Worm (Caenorhabditis elegans) whole organism, late embryonic: ENCODE data around the gene pst-1.
A peak's percentile ranks its signal among the peaks of the same experiment; 100 is the strongest.

Experiments
- C08G9.2 ChIP-seq: sonication (generic microtip); optimal IDR thresholded peaks from 2 replicates; lab custom pipeline; 2016; ENCODE audit warnings: mild to moderate bottlenecking, missing genetic modification characterization, moderate library complexity, missing compliant biosample characterization
- C38D4.7 ChIP-seq: fragments of 200-800 bp; sonication (Bioruptor generic); optimal IDR thresholded peaks from 2 replicates; lab custom pipeline; 2018; ENCODE audit warnings: mild to moderate bottlenecking, missing genetic modification characterization, moderate library complexity, missing compliant biosample characterization
- F13H6.1 ChIP-seq: sonication (generic microtip); optimal IDR thresholded peaks from 2 replicates; lab custom pipeline; 2016; ENCODE audit warnings: missing genetic modification characterization, missing compliant biosample characterization
- K02D7.2 ChIP-seq: sonication (generic microtip); optimal IDR thresholded peaks from 2 replicates; lab custom pipeline; 2017; ENCODE audit warnings: mild to moderate bottlenecking, missing genetic modification characterization, missing compliant biosample characterization
- Y22D7AL.16 ChIP-seq: sonication (generic microtip); optimal IDR thresholded peaks from 2 replicates; lab custom pipeline; 2016; ENCODE audit warnings: missing genetic modification characterization, missing compliant biosample characterization
- ahr-1 ChIP-seq: sonication (generic microtip); optimal IDR thresholded peaks from 2 replicates; lab custom pipeline; 2016; ENCODE audit warnings: missing genetic modification characterization, missing compliant biosample characterization
- ama-1 ChIP-seq: fragments of 150-350 bp; optimal IDR thresholded peaks from 2 replicates; lab custom pipeline; 2014
- ceh-14 ChIP-seq: sonication (generic microtip); optimal IDR thresholded peaks from 2 replicates; lab custom pipeline; 2016; ENCODE audit warnings: missing genotype, missing genetic modification characterization, missing compliant biosample characterization
- ceh-18 ChIP-seq: sonication (generic microtip); optimal IDR thresholded peaks from 2 replicates; lab custom pipeline; 2016; ENCODE audit warnings: missing genetic modification characterization, missing compliant biosample characterization
- ceh-19 ChIP-seq: fragments of 200-800 bp; sonication (Bioruptor generic); optimal IDR thresholded peaks from 2 replicates; lab custom pipeline; 2018; ENCODE audit warnings: mild to moderate bottlenecking, missing genetic modification characterization, missing compliant biosample characterization
- ceh-2 ChIP-seq: sonication (generic microtip); optimal IDR thresholded peaks from 2 replicates; lab custom pipeline; 2016; ENCODE audit warnings: missing genotype, missing genetic modification characterization, missing compliant biosample characterization
- ceh-22 ChIP-seq: sonication (generic microtip); optimal IDR thresholded peaks from 2 replicates; lab custom pipeline; 2017; ENCODE audit warnings: missing biosample characterization, missing genetic modification characterization
- ceh-31 ChIP-seq: sonication (generic microtip); optimal IDR thresholded peaks from 2 replicates; lab custom pipeline; 2016; ENCODE audit warnings: missing genetic modification characterization, missing compliant biosample characterization
- ceh-34 ChIP-seq: sonication (generic microtip); optimal IDR thresholded peaks from 2 replicates; lab custom pipeline; 2016; ENCODE audit warnings: mild to moderate bottlenecking, missing genetic modification characterization, missing compliant biosample characterization
- ceh-48 ChIP-seq: sonication (generic microtip); optimal IDR thresholded peaks from 2 replicates; lab custom pipeline; 2016; ENCODE audit warnings: missing genetic modification characterization, inconsistent platforms, missing compliant biosample characterization
- ceh-6 ChIP-seq: fragments of 200-800 bp; sonication (Bioruptor generic); optimal IDR thresholded peaks from 2 replicates; lab custom pipeline; 2018; ENCODE audit warnings: mild to moderate bottlenecking, missing genetic modification characterization, missing compliant biosample characterization
- ceh-9 ChIP-seq: sonication (generic microtip); optimal IDR thresholded peaks from 2 replicates; lab custom pipeline; 2016; ENCODE audit warnings: mild to moderate bottlenecking, missing genetic modification characterization, inconsistent platforms, missing compliant biosample characterization
- dmd-4 ChIP-seq: sonication (generic microtip); optimal IDR thresholded peaks from 2 replicates; lab custom pipeline; 2016; ENCODE audit warnings: borderline replicate concordance, missing genetic modification characterization, missing compliant biosample characterization
- dve-1 ChIP-seq: sonication (generic microtip); optimal IDR thresholded peaks from 2 replicates; lab custom pipeline; 2017; ENCODE audit warnings: antibody characterized with exemption, mild to moderate bottlenecking, missing genetic modification characterization, missing compliant biosample characterization
- elt-2 ChIP-seq: sonication (generic microtip); optimal IDR thresholded peaks from 2 replicates; lab custom pipeline; 2016; ENCODE audit warnings: missing genetic modification reagents, missing genetic modification characterization, missing compliant biosample characterization
- fkh-6 ChIP-seq: sonication (generic microtip); optimal IDR thresholded peaks from 2 replicates; lab custom pipeline; 2016; ENCODE audit warnings: missing genetic modification characterization, missing compliant biosample characterization
- gmeb-2 ChIP-seq: sonication (generic microtip); optimal IDR thresholded peaks from 2 replicates; lab custom pipeline; 2016; ENCODE audit warnings: missing genetic modification characterization, inconsistent platforms, missing compliant biosample characterization
- hlh-13 ChIP-seq: fragments of 200-800 bp; sonication (Bioruptor generic); optimal IDR thresholded peaks from 2 replicates; lab custom pipeline; 2018; ENCODE audit warnings: mild to moderate bottlenecking, missing genetic modification characterization, missing compliant biosample characterization
- hlh-30 ChIP-seq: sonication (generic microtip); optimal IDR thresholded peaks from 2 replicates; lab custom pipeline; 2017; ENCODE audit warnings: antibody characterized with exemption, missing genetic modification characterization, missing compliant biosample characterization; ENCODE audit not compliant: insufficient read depth
- hlh-6 ChIP-seq: sonication (generic microtip); optimal IDR thresholded peaks from 2 replicates; lab custom pipeline; 2016; ENCODE audit warnings: missing genotype, missing genetic modification characterization, missing compliant biosample characterization
- hlh-8 ChIP-seq: sonication (generic microtip); optimal IDR thresholded peaks from 2 replicates; lab custom pipeline; 2016; ENCODE audit warnings: missing genotype, missing genetic modification characterization, missing compliant biosample characterization
- lim-6 ChIP-seq: sonication (generic microtip); optimal IDR thresholded peaks from 2 replicates; lab custom pipeline; 2016; ENCODE audit warnings: missing genetic modification characterization, missing compliant biosample characterization
- lin-11 ChIP-seq: fragments of 200-800 bp; sonication (Bioruptor generic); optimal IDR thresholded peaks from 2 replicates; lab custom pipeline; 2018; ENCODE audit warnings: mild to moderate bottlenecking, missing genetic modification characterization, missing compliant biosample characterization
- madf-2 ChIP-seq: sonication (generic microtip); optimal IDR thresholded peaks from 2 replicates; lab custom pipeline; 2017; ENCODE audit warnings: missing genetic modification characterization, missing compliant biosample characterization
- nfya-1 ChIP-seq: sonication (generic microtip); optimal IDR thresholded peaks from 2 replicates; lab custom pipeline; 2017; ENCODE audit warnings: missing genetic modification characterization, mild to moderate bottlenecking, missing compliant biosample characterization, antibody characterized with exemption, moderate library complexity
- pag-3 ChIP-seq: sonication (generic microtip); optimal IDR thresholded peaks from 2 replicates; lab custom pipeline; 2016; ENCODE audit warnings: missing compliant biosample characterization, missing genetic modification characterization, borderline replicate concordance
- pax-1 ChIP-seq: fragments of 150-350 bp; optimal IDR thresholded peaks from 2 replicates; lab custom pipeline; 2014; ENCODE audit warnings: missing biosample characterization, missing genetic modification characterization
- pha-2 ChIP-seq: sonication (generic microtip); optimal IDR thresholded peaks from 2 replicates; lab custom pipeline; 2017; ENCODE audit warnings: mild to moderate bottlenecking, missing genetic modification characterization, missing compliant biosample characterization
- pqm-1 ChIP-seq: sonication (generic microtip); optimal IDR thresholded peaks from 2 replicates; lab custom pipeline; 2016; ENCODE audit warnings: missing genetic modification characterization, missing compliant biosample characterization
- pros-1 ChIP-seq: fragments of 150-350 bp; optimal IDR thresholded peaks from 2 replicates; lab custom pipeline; 2014; ENCODE audit warnings: missing biosample characterization, missing genetic modification reagents, missing genetic modification characterization
- ref-2 ChIP-seq: sonication (generic microtip); optimal IDR thresholded peaks from 2 replicates; lab custom pipeline; 2016; ENCODE audit warnings: missing genetic modification characterization, missing compliant biosample characterization
- rnt-1 ChIP-seq: sonication (generic microtip); optimal IDR thresholded peaks from 2 replicates; lab custom pipeline; 2016; ENCODE audit warnings: missing genetic modification characterization, missing compliant biosample characterization
- sox-2 ChIP-seq: fragments of 200-800 bp; sonication (Bioruptor generic); IDR thresholded peaks from 2 replicates; pipeline ENCODE4 v1.3.6; 2022; ENCODE audit warnings: missing genetic modification reagents, missing genetic modification characterization, missing compliant biosample characterization
- sox-4 ChIP-seq: sonication (generic microtip); optimal IDR thresholded peaks from 2 replicates; lab custom pipeline; 2017; ENCODE audit warnings: mild to moderate bottlenecking, missing genetic modification characterization, inconsistent platforms, missing compliant biosample characterization
- syd-9 ChIP-seq: sonication (generic microtip); optimal IDR thresholded peaks from 2 replicates; lab custom pipeline; 2016; ENCODE audit warnings: mild to moderate bottlenecking, missing genetic modification characterization, moderate library complexity, missing compliant biosample characterization
- tbx-2 ChIP-seq: sonication (generic microtip); optimal IDR thresholded peaks from 2 replicates; lab custom pipeline; 2016; ENCODE audit warnings: missing genetic modification characterization, missing compliant biosample characterization
- unc-3 ChIP-seq, 2 experiments: fragments of 200-800 bp in 1 of 2; sonication (Bioruptor generic) in 1 of 2; sonication (generic microtip) in 1 of 2; conservative IDR thresholded peaks in 1 of 2; optimal IDR thresholded peaks in 1 of 2; 2 replicates each; pipeline versions ENCODE4 v1.3.6 to Lab custom; 2016 to 2022; ENCODE audit warnings: missing compliant biosample characterization in 2 of 2, missing genetic modification characterization in 2 of 2, missing genetic modification reagents in 1 of 2
- unc-42 ChIP-seq: sonication (generic microtip); optimal IDR thresholded peaks from 2 replicates; lab custom pipeline; 2016; ENCODE audit warnings: missing genotype, missing genetic modification characterization, missing compliant biosample characterization
- unc-55 ChIP-seq: sonication (generic microtip); optimal IDR thresholded peaks from 2 replicates; lab custom pipeline; 2017; ENCODE audit warnings: missing biosample characterization, missing genetic modification reagents, missing genetic modification characterization
- unc-86 ChIP-seq: sonication (generic microtip); optimal IDR thresholded peaks from 2 replicates; lab custom pipeline; 2016; ENCODE audit warnings: missing genetic modification characterization, missing compliant biosample characterization
- ztf-16 ChIP-seq: sonication (generic microtip); optimal IDR thresholded peaks from 2 replicates; lab custom pipeline; 2017; ENCODE audit warnings: missing genetic modification characterization, missing compliant biosample characterization

The pst-1 gene

DNA sequence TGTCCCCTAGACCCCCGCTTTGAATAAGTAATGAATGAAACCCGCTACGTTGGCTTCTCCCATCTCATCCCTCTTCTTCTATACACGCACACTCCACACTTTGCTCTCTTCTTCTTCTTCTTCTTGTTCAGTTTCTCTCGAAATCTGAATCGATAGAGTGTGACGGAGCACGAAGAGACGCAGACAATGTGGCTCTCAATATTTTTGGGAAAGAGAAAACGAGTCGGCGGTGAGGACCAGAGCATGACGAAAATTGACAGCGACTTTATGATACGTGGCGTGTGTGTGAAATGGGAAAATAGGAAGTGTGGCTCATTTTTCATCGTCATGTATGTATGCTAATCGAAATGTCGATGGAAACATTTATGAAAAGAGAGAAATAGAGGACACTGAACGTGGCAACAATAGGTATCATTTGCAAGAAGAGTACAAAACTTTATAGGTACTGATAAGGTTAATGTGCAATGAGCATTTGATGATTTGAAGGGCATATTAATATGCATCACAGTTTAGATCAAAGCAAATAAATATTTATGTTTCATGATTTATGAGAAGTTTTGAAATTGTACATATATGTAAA, 48.3 kb downstream of the pst-1 start:
- TF ChIP-seq C08G9.2 = no peak
- peak; percentile 3 for TF ChIP-seq pros-1 (tag; lab: Kevin White, UChicago)
- TF ChIP-seq ceh-9 = no peak
- peak; percentile 63 for TF ChIP-seq ceh-14 (tag; lab: Kevin White, UChicago)
- TF ChIP-seq unc-3 (GFP tag; conservative IDR thresholded peaks at IDR 0.05; lab: Robert Waterston, UW) = no peak
- no peak for TF ChIP-seq unc-3 (tag; optimal IDR thresholded peaks at IDR 0.05; lab: Kevin White, UChicago)
- TF ChIP-seq elt-2 (tag; lab: Kevin White, UChicago) = peak; percentile 47
- no peak for TF ChIP-seq K02D7.2
- TF ChIP-seq hlh-6 (tag; lab: Kevin White, UChicago) = no peak
- TF ChIP-seq ceh-2 (tag; lab: Kevin White, UChicago) = no peak
- TF ChIP-seq ceh-34 (tag; lab: Kevin White, UChicago) = peak; percentile 69
- TF ChIP-seq hlh-8 (tag; lab: Kevin White, UChicago) = peak; percentile 35
- TF ChIP-seq unc-42 (tag; lab: Kevin White, UChicago) = peak; percentile 80
- peak; percentile 69 for TF ChIP-seq ceh-18 (tag; lab: Kevin White, UChicago)
- TF ChIP-seq unc-55 (GFP tag; lab: Kevin White, UChicago) = peak; percentile 94
- TF ChIP-seq hlh-30 (tag; lab: Kevin White, UChicago) = no peak
- peak; percentile 54 for TF ChIP-seq rnt-1 (tag; lab: Kevin White, UChicago)
- peak; percentile 73 for TF ChIP-seq ceh-48 (tag; lab: Kevin White, UChicago)
- TF ChIP-seq nfya-1 (tag; lab: Kevin White, UChicago) = peak; percentile 55
- peak; percentile 50 for TF ChIP-seq tbx-2 (tag; lab: Kevin White, UChicago)
- peak; percentile 41 for TF ChIP-seq syd-9 (tag; lab: Kevin White, UChicago)
- TF ChIP-seq ceh-31 (tag; lab: Kevin White, UChicago) = peak; percentile 53

DNA sequence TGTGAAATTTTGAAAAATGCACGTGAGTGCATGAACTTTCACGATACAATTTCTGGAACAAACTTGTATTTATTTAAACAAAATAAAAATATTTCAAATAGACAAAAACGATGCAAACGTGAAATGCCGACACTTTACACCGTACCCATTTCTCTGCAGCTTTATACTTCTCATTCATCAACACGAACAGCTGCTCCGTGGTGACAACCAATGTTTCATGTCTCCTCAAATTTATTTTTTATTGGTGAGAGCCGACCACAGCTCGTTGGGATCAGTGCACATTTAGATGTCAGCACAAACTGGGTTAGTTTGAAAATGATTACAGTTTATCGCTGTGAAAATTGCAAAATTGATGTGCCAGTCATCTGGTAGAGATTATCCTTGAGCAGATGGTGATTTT, 52.3 kb downstream of the pst-1 start:
- TF ChIP-seq unc-42 (tag; lab: Kevin White, UChicago) = no peak
- peak; percentile 84 for TF ChIP-seq unc-55 (GFP tag; lab: Kevin White, UChicago)
- peak; percentile 39 for TF ChIP-seq rnt-1 (tag; lab: Kevin White, UChicago)

DNA sequence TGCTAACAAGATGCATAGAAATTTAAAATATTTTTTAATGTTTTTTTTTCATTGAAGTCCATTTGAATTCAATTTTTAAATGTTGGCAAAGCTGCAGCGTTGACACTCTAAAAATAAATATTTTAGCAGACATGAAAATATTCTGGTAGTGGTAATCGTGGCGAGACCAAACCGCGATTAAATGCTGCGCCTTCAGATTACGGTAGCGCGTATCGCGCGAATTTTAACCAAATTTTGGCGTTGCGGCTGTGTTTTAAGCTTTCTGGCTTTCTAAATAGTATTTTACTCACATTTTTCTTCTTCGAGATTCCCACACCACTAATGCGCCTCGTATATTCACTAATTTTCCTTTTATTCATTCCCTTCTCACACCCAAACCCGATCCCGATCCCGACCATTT, 52.8 kb downstream of the pst-1 start, which contains the start of gene cpg-4:
TSS of gene cpg-4 (plus strand) at position 303 of the 400 bp plus-strand sequence.
- TF ChIP-seq hlh-8 (tag; lab: Kevin White, UChicago) = no peak
- no peak for TF ChIP-seq pag-3
- TF ChIP-seq dmd-4 = no peak
- no peak for TF ChIP-seq unc-42 (tag; lab: Kevin White, UChicago)
- no peak for TF ChIP-seq gmeb-2 (tag; lab: Kevin White, UChicago)
- TF ChIP-seq C38D4.7 = no peak
- no peak for TF ChIP-seq pha-2 (tag; lab: Kevin White, UChicago)
- TF ChIP-seq ref-2 = no peak
- TF ChIP-seq ztf-16 (tag; lab: Kevin White, UChicago) = no peak
- TF ChIP-seq unc-55 (GFP tag; lab: Kevin White, UChicago) = no peak
- TF ChIP-seq sox-2 (GFP tag; lab: Robert Waterston, UW) = no peak
- no peak for TF ChIP-seq Y22D7AL.16 (tag; lab: Kevin White, UChicago)
- TF ChIP-seq F13H6.1 (tag; lab: Kevin White, UChicago) = no peak
- no peak for TF ChIP-seq rnt-1 (tag; lab: Kevin White, UChicago)
- TF ChIP-seq ahr-1 (tag; lab: Kevin White, UChicago) = no peak
- TF ChIP-seq ceh-22 = no peak

DNA sequence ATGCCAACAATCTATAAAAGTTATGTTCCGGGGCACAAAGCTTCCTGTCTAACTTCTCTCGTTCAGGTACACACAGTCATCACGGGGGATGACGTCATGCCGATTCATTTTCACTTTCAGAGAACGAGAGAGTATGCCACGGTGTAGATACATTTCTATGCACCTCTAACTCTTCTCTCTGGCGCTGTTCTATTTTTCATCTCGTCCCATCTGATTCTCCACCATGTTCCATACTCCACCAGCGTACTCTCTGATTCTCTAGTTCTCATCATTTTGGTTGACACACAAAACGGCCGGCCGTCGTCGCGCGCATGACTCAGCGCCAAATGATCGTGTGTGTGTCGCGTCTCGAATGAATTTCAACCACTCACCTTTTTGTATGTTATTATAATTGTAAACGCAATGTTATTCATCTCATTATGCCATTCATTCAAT, 57.1 kb downstream of the pst-1 start:
- TF ChIP-seq hlh-13 (GFP tag; lab: Kevin White, UChicago) (no peak), sox-4 (tag; lab: Kevin White, UChicago) (no peak), ahr-1 (tag; lab: Kevin White, UChicago) (no peak), ama-1 (lab: Kevin White, UChicago) (no peak), ceh-6 (GFP tag; lab: Kevin White, UChicago) (no peak), ceh-19 (GFP tag; lab: Kevin White, UChicago) (peak; percentile 65), lim-6 (tag; lab: Kevin White, UChicago) (no peak), nfya-1 (tag; lab: Kevin White, UChicago) (peak; percentile 72), gmeb-2 (tag; lab: Kevin White, UChicago) (no peak), pax-1 (tag; lab: Kevin White, UChicago) (peak; percentile 13), madf-2 (no peak), dve-1 (peak; percentile 69), C38D4.7 (no peak), fkh-6 (tag; lab: Kevin White, UChicago) (no peak), pqm-1 (peak; percentile 50), lin-11 (tag; lab: Kevin White, UChicago) (no peak), ref-2 (peak; percentile 25), ceh-34 (tag; lab: Kevin White, UChicago) (peak; percentile 40), unc-86 (tag; lab: Kevin White, UChicago) (no peak)
